Fruit fly (Drosophila melanogaster) whole organism, prepupa: ENCODE measurements around the gene PAPLA1.

ENCODE experiments used
- Blimp-1 ChIP-seq: fragments of 200-800 bp; sonication (Bioruptor generic); optimal IDR thresholded peaks from 3 replicates; lab custom pipeline; 2017; ENCODE audit warnings: missing biosample characterization, missing genetic modification characterization, mild to moderate bottlenecking, moderate library complexity, missing genetic modification reagents
- CG11294 ChIP-seq: fragments of 200-800 bp; sonication (Bioruptor generic); IDR thresholded peaks from 2 replicates; pipeline ENCODE4 v1.3.6; 2022; ENCODE audit warnings: missing biosample characterization, missing genetic modification characterization
- CG16779 ChIP-seq: fragments of 200-800 bp; sonication (Bioruptor generic); optimal IDR thresholded peaks from 3 replicates; lab custom pipeline; 2017; ENCODE audit warnings: missing biosample characterization, mild to moderate bottlenecking, missing genetic modification characterization
- CG6276 ChIP-seq: fragments of 200-800 bp; sonication (Bioruptor generic); optimal IDR thresholded peaks from 2 replicates; lab custom pipeline; 2017; ENCODE audit warnings: missing biosample characterization, mild to moderate bottlenecking, missing genetic modification characterization
- Ets96B ChIP-seq: fragments of 200-800 bp; optimal IDR thresholded peaks from 2 replicates; lab custom pipeline; 2019; ENCODE audit warnings: missing biosample characterization, mild to moderate bottlenecking, missing genetic modification characterization, moderate library complexity
- Hr38 ChIP-seq: sonication (Bioruptor generic); optimal IDR thresholded peaks from 2 replicates; lab custom pipeline; 2016; ENCODE audit warnings: missing biosample characterization, missing genetic modification characterization
- dsx ChIP-seq: fragments of 200-800 bp; optimal IDR thresholded peaks from 3 replicates; lab custom pipeline; 2019; ENCODE audit warnings: missing biosample characterization, mild to moderate bottlenecking, missing genetic modification characterization, moderate library complexity; ENCODE audit not compliant: poor library complexity, severe bottlenecking
- ss ChIP-seq, 2 experiments: fragments of 200-800 bp; sonication (Bioruptor generic); optimal IDR thresholded peaks; 2 replicates in 1 of 2; 3 replicates in 1 of 2; lab custom pipeline; 2017 to 2018; ENCODE audit warnings: mild to moderate bottlenecking in 2 of 2, missing biosample characterization in 2 of 2, missing genetic modification characterization in 2 of 2, moderate library complexity in 1 of 2
- vri ChIP-seq: fragments of 200-800 bp; sonication (Bioruptor generic); optimal IDR thresholded peaks from 3 replicates; lab custom pipeline; 2016; ENCODE audit warnings: missing biosample characterization, mild to moderate bottlenecking, missing genetic modification characterization

dm6 chr2L:8204366-8204765, 44.9 kb upstream of the PAPLA1 start:
- TF ChIP-seq Ets96B (tag; lab: Kevin White, UChicago) (no peak), vri (no peak), Blimp-1 (GFP tag; lab: Kevin White, UChicago) (no peak), CG6276 (GFP tag; lab: Kevin White, UChicago) (peak; percentile 26), Hr38 (GFP tag; lab: Kevin White, UChicago) (no peak), dsx (GFP tag; lab: Kevin White, UChicago) (no peak), CG16779 (tag; lab: Kevin White, UChicago) (no peak), ss (GFP tag; optimal IDR thresholded peaks at IDR 0.05; lab: Kevin White, UChicago) (peak in 1 of 2 experiments; percentile 35), CG11294 (GFP tag; lab: Robert Waterston, UW) (no peak)
